Worm (Caenorhabditis elegans) whole organism, dauer: ENCODE data around the gene tmem-145.

Source experiments
- unc-62 ChIP-seq: sonication (generic microtip); optimal IDR thresholded peaks from 2 replicates; lab custom pipeline; 2017; ENCODE audit warnings: missing biosample characterization, missing genetic modification reagents, missing genetic modification characterization

The tmem-145 gene

ce11 chrX:12073764-12074163 lies at the start of gene tmem-145:
Gene tmem-145, minus strand, starts transcription at chrX:12073864.
- no peak for TF ChIP-seq unc-62 (GFP tag; lab: Kevin White, UChicago)

- no peak for TF ChIP-seq unc-62 (GFP tag; lab: Kevin White, UChicago)
These were observed 49.5 kb upstream of the tmem-145 start, which contains the start of gene T01H10.11 for ce11 chrX:12123152-12123551. Gene T01H10.11, plus strand, starts transcription at chrX:12123452.

- TF ChIP-seq unc-62 (GFP tag; lab: Kevin White, UChicago), result no peak
These were observed 47.6 kb upstream of the tmem-145 start, which contains the start of gene lgc-17 for ce11 chrX:12121285-12121684. Gene lgc-17, plus strand, starts transcription at chrX:12121585.

- TF ChIP-seq unc-62 (GFP tag; lab: Kevin White, UChicago), result no peak
These were observed 44.7 kb upstream of the tmem-145 start, which contains the start of gene lgc-16 for ce11 chrX:12118340-12118739. Gene lgc-16, plus strand, starts transcription at chrX:12118640.

DNA sequence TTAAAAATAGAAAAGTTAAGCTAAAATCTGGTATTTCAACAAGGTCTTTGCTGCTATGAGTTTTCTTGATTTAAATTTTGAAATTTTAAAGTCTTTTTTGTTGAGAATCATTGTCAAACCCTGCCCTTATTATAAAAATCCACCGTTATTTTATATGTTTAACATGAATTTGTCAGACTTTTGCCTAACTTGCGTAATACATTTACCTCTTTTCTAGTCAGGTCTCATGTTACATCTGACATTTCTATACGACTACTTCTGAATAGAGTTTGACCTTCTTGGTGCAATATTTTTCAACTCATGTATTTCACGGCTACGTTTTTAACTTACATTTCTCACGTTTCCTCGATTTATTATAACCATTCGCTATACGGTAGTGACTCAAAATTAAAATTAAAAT lies 40.4 kb upstream of the tmem-145 start, which contains the start of gene lgc-15:
lgc-15 (plus strand) TSS at position 301 of the 400 bp plus-strand sequence.
- no peak for TF ChIP-seq unc-62 (GFP tag; lab: Kevin White, UChicago)

DNA sequence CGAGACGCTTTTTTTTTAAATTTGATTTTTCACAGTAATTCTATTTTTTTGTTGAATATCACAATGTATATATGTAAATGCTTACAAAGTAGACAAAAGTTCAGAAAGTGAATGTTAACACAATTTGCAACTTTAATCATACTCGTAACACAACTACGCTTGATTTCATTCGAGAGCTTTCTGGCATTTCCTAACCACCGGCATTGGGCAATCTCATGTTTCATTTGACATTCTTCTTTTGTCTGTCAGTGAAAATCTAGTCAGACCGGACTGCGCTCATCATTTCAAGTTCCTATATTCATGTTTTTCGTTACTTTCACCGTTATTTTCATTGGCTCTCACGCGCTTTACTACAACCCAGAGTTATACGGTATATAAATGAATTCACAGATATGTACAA lies 37.5 kb upstream of the tmem-145 start, which contains the start of gene lgc-14:
lgc-14 (plus strand) TSS at position 301 of the 400 bp plus-strand sequence.
- TF ChIP-seq unc-62 (GFP tag; lab: Kevin White, UChicago), result no peak

- no peak for TF ChIP-seq unc-62 (GFP tag; lab: Kevin White, UChicago)
These were observed 35.0 kb upstream of the tmem-145 start, which contains the start of the genes W03G11.2 and lgc-13 for ce11 chrX:12108517-12109216. Gene W03G11.2, minus strand, starts transcription at chrX:12108617. Gene lgc-13, plus strand, starts transcription at chrX:12109166.

- TF ChIP-seq unc-62 (GFP tag; lab: Kevin White, UChicago), result no peak
These were observed 32.3 kb upstream of the tmem-145 start for ce11 chrX:12106004-12106403.

DNA sequence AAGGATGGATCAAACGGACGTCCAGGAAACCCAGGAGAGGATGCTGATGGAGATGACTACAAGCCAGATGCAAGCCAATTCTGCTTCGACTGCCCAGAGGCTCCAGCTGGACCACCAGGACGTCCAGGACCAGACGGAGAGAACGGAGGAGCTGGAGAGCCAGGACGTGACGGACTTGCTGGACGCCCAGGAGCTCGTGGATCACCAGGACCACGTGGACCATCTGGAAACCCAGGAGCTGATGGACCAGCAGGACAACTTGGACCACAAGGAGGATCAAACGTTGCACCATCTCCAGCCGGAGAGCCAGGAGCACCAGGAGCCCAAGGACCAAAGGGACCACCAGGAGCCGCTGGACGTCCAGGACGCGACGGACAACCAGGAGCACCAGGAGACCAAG lies 31.8 kb upstream of the tmem-145 start:
- no peak for TF ChIP-seq unc-62 (GFP tag; lab: Kevin White, UChicago)

DNA sequence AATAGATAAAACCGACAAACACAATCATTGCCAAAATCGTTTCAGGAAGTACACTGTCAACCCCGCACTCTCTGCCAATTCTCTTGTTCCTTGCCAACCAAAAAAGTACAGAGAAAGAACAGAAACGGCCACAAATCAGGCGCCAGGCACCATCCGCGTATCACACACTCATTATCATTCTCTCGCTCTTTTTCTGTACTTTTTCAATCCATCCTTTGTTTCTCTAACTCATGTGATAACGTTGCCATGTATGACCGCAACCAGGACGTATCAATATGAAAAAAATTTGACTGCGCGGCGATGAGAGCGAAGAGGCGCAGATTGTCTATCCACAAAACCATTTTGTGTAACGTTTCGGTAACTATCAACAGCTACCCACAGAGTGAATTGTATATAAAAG lies 31.0 kb upstream of the tmem-145 start, which contains the start of gene col-181:
col-181 (plus strand) TSS at position 301 of the 400 bp plus-strand sequence.
- no peak for TF ChIP-seq unc-62 (GFP tag; lab: Kevin White, UChicago)

ce11 chrX:12103712-12104111 lies 30.0 kb upstream of the tmem-145 start, which contains the start of gene W03G11.3:
Gene W03G11.3, minus strand, starts transcription at chrX:12103812.
- no peak for TF ChIP-seq unc-62 (GFP tag; lab: Kevin White, UChicago)

- TF ChIP-seq unc-62 (GFP tag; lab: Kevin White, UChicago), result no peak
These were observed 24.3 kb upstream of the tmem-145 start for ce11 chrX:12097995-12098394.

DNA sequence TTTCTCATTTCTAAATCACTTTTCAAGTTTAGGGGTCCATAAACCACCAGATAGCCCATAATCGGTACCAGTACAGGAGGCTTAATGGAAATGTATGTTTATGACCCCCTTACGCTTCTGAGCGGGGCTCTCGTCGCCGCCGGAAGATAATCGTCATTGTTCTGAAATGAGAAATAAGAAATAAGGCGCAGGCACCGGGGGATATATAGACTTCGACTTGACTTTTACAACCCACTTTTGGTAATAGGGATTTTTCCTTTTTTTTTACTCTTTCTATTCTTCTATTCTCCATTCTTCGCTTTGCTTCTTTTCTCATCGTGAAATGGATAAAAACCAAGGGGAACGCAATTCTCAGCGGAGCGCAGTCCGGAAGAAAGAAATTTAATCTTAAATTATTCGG lies 21.5 kb upstream of the tmem-145 start:
- TF ChIP-seq unc-62 (GFP tag; lab: Kevin White, UChicago), result no peak

DNA sequence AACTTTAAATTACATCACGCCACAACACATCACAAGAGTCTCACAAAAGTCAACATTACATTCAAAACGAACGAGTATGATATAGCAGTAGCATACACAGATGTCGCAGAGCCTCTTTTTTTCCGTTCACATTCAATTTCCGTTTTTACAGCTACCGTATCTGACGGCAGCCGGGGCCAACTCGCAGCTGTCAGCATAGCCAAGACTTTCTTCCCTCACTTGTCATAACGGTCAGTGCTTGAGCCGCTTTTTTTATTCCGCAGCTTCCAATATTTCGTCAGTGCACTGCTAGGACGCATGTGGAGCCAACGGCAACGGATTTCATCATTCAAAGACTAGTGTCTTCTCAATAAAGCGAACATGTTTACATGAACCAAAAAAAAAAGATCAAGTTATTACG lies 20.3 kb upstream of the tmem-145 start:
- no peak for TF ChIP-seq unc-62 (GFP tag; lab: Kevin White, UChicago)

DNA sequence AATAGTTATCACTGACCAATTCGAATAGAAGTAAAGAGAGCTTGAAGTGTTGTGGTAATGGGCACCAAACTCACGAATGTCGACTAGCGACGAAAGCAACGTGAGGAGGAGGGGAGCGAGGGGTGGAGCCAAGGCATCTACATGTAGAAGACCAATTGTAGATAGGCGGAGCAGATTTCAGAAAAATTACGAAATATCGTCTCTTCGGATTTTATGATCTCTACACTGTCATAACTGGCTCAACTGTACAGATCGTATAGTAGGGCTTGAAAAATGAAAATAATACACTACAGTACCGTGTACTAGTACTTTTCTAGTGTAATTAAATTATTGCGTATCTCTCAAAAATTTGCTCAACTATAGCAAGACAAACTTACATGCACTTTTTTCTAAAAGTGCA lies 19.4 kb upstream of the tmem-145 start, which contains the start of gene W03G11.4:
W03G11.4 (minus strand) TSS at position 101 of the 400 bp plus-strand sequence.
- no peak for TF ChIP-seq unc-62 (GFP tag; lab: Kevin White, UChicago)

DNA sequence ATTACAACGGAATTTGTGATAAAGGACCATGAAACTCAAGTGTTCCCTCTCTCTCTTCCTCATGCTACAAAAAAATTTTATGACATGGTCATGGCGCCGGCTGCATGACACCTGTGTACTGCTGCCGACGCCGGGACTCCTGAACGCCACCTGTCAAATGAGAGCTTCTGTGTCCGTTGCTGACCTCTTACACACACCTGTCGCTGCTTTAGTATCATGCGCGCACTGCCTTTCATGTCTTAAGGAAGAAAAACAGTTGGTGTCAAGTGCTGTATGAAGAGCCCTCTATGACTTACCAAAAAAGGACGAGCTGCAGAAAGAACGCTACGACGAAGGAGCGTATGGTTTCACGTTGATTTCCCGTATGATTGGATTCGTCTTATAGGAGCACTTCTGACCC lies 19.0 kb upstream of the tmem-145 start:
- TF ChIP-seq unc-62 (GFP tag; lab: Kevin White, UChicago), result no peak

ce11 chrX:12086297-12086696 lies 12.6 kb upstream of the tmem-145 start:
- no peak for TF ChIP-seq unc-62 (GFP tag; lab: Kevin White, UChicago)
